Fruit fly (Drosophila melanogaster): ENCODE data around the gene CG4942.

- TF ChIP-seq pan (optimal IDR thresholded peaks at IDR 0.05) (no peak), CG8478 (optimal IDR thresholded peaks at IDR 0.05) (no peak), EcR (GFP tag; optimal IDR thresholded peaks at IDR 0.05) (peak in 1 of 2 experiments; percentile 11)
Measured at dm6 chr3L:9061449-9061848, 11.5 kb upstream of the CG4942 start.
